Worm (Caenorhabditis elegans) whole organism, mixed stage, embryonic: ENCODE results near the gene C04A11.2.

Source experiments
- bed-3 ChIP-seq: fragments of 200-800 bp; sonication (Bioruptor generic); optimal IDR thresholded peaks from 3 replicates; lab custom pipeline; 2018; ENCODE audit warnings: mild to moderate bottlenecking, missing genetic modification characterization, moderate library complexity, missing compliant biosample characterization
- blmp-1 ChIP-seq: fragments of 150-350 bp; optimal IDR thresholded peaks from 2 replicates; lab custom pipeline; 2014; ENCODE audit warnings: missing biosample characterization, missing genetic modification characterization
- elt-3 ChIP-seq: fragments of 150-350 bp; optimal IDR thresholded peaks from 2 replicates; lab custom pipeline; 2014; ENCODE audit warnings: missing biosample characterization, missing genetic modification characterization
- hlh-1 ChIP-seq: fragments of 150-350 bp; optimal IDR thresholded peaks from 2 replicates; lab custom pipeline; 2014; ENCODE audit warnings: missing biosample characterization, missing genetic modification reagents, missing genetic modification characterization
- lsy-2 ChIP-seq: fragments of 150-350 bp; optimal IDR thresholded peaks from 2 replicates; lab custom pipeline; 2014; ENCODE audit warnings: missing biosample characterization, missing genetic modification characterization
- nhr-12 ChIP-seq: fragments of 150-350 bp; optimal IDR thresholded peaks from 2 replicates; lab custom pipeline; 2014; ENCODE audit warnings: missing biosample characterization, missing genetic modification characterization
- nhr-237 ChIP-seq: fragments of 150-350 bp; optimal IDR thresholded peaks from 2 replicates; lab custom pipeline; 2014; ENCODE audit warnings: missing biosample characterization, missing genetic modification characterization
- nhr-28 ChIP-seq: fragments of 150-350 bp; optimal IDR thresholded peaks from 2 replicates; lab custom pipeline; 2014; ENCODE audit warnings: missing biosample characterization, missing genetic modification characterization
- nhr-76 ChIP-seq: sonication (generic microtip); optimal IDR thresholded peaks from 2 replicates; lab custom pipeline; 2017; ENCODE audit warnings: missing biosample characterization, missing genetic modification characterization
- snpc-4 ChIP-seq: fragments of 150-350 bp; optimal IDR thresholded peaks from 2 replicates; lab custom pipeline; 2014; ENCODE audit warnings: missing biosample characterization, missing genetic modification characterization
- sptf-1 ChIP-seq: sonication (generic microtip); optimal IDR thresholded peaks from 2 replicates; lab custom pipeline; 2017; ENCODE audit warnings: mild to moderate bottlenecking, missing genetic modification characterization, moderate library complexity, missing compliant biosample characterization
- unc-39 ChIP-seq: fragments of 150-350 bp; optimal IDR thresholded peaks from 2 replicates; lab custom pipeline; 2014; ENCODE audit warnings: missing biosample characterization, missing genetic modification characterization
- ztf-11 ChIP-seq: fragments of 150-350 bp; optimal IDR thresholded peaks from 2 replicates; lab custom pipeline; 2014; ENCODE audit warnings: missing biosample characterization, missing genetic modification characterization

ce11 chrX:13650799-13651198 lies 17.8 kb downstream of the C04A11.2 start, which contains the start of gene C40C9.4:
- TF ChIP-seq lsy-2 (no peak), unc-39 (tag; lab: Kevin White, UChicago) (no peak), sptf-1 (no peak), snpc-4 (tag; lab: Kevin White, UChicago) (no peak), ztf-11 (tag; lab: Kevin White, UChicago) (no peak), blmp-1 (tag; lab: Kevin White, UChicago) (no peak), hlh-1 (no peak), elt-3 (tag; lab: Kevin White, UChicago) (no peak), nhr-28 (no peak), nhr-12 (no peak), bed-3 (no peak), nhr-76 (no peak), nhr-237 (tag; lab: Kevin White, UChicago) (no peak)
